Fruit fly (Drosophila melanogaster): Measurements from ENCODE around the gene CG13050.

The CG13050 gene

DNA sequence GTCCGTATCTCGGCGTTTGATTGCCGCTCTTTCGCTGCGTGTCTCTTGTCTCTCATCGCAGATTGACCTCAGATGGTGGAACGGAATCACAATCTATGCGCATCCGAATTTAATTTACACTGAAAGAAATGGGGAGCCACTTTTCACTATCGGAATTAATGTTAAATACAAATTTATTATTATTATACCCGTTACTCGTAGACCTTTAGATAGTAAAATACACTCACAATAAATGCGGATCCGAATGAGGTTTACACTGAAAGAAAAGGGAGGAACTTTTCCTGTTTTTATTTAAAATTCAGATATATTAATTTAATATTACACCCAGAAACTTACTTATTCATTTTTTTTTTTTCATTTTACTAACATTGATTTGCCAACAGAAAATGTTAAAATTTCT, 10.0 kb upstream of the CG13050 start (continued):
- no peak for TF ChIP-seq CG31365 (tag; optimal IDR thresholded peaks at IDR 0.05)
- no peak for TF ChIP-seq CG9609 (GFP tag; optimal IDR thresholded peaks at IDR 0.05)
- TF ChIP-seq CG2120 (GFP tag; optimal IDR thresholded peaks at IDR 0.05): no peak
- TF ChIP-seq Sry-β (GFP tag; optimal IDR thresholded peaks at IDR 0.05): no peak
- TF ChIP-seq CG17829 (tag; optimal IDR thresholded peaks at IDR 0.05): no peak
- no peak for TF ChIP-seq CG3065 (GFP tag; optimal IDR thresholded peaks at IDR 0.05)
- no peak for TF ChIP-seq CG5245 (GFP tag; optimal IDR thresholded peaks at IDR 0.05)
- no peak for TF ChIP-seq Six4 (GFP tag; optimal IDR thresholded peaks at IDR 0.05)
- TF ChIP-seq CG1529 (GFP tag; optimal IDR thresholded peaks at IDR 0.05): no peak
- 0 out of 3 replicates have a peak, but pooled peaks have one; percentile 16 for TF ChIP-seq Aef1 (GFP tag; IDR thresholded peaks at IDR 0.05)
- no peak for TF ChIP-seq NfI (GFP tag; optimal IDR thresholded peaks at IDR 0.05)
- peak in 1 of 2 experiments; percentile 38 for TF ChIP-seq dpn (GFP tag; optimal IDR thresholded peaks at IDR 0.05)
- no peak for TF ChIP-seq zfh2 (GFP tag; optimal IDR thresholded peaks at IDR 0.05)
- no peak for TF ChIP-seq Lpt (GFP tag; optimal IDR thresholded peaks at IDR 0.05)
- TF ChIP-seq nerfin-2 (GFP tag; IDR thresholded peaks at IDR 0.05; ENCODE audit: partially characterized antibody): no peak
- no peak for TF ChIP-seq CTCF (GFP tag; optimal IDR thresholded peaks at IDR 0.05)
- TF ChIP-seq BEAF-32 (GFP tag; optimal IDR thresholded peaks at IDR 0.05): no peak
- TF ChIP-seq gcm (GFP tag; optimal IDR thresholded peaks at IDR 0.05): no peak
- TF ChIP-seq Rfx (GFP tag; IDR thresholded peaks at IDR 0.05): peak; percentile 38; the same call in 1 of the 2 replicates
- TF ChIP-seq cato (GFP tag; optimal IDR thresholded peaks at IDR 0.05; ENCODE audit: borderline replicate concordance): no peak
- peak; percentile 24 for TF ChIP-seq Hr3 (GFP tag; optimal IDR thresholded peaks at IDR 0.05)
- no peak for TF ChIP-seq CG11456 (GFP tag; IDR thresholded peaks at IDR 0.05)
- no peak for TF ChIP-seq ems (GFP tag; optimal IDR thresholded peaks at IDR 0.05)
- no peak for TF ChIP-seq CrebB (tag; optimal IDR thresholded peaks at IDR 0.05)
- no peak for TF ChIP-seq CG1603 (tag; optimal IDR thresholded peaks at IDR 0.05)
- no peak for TF ChIP-seq MTF-1 (GFP tag; optimal IDR thresholded peaks at IDR 0.05; ENCODE audit: borderline replicate concordance)
- TF ChIP-seq gcm2 (GFP tag; optimal IDR thresholded peaks at IDR 0.05): no peak
- no peak for TF ChIP-seq Elba2 (GFP tag; optimal IDR thresholded peaks at IDR 0.05)
- TF ChIP-seq CG32772 (GFP tag; IDR thresholded peaks at IDR 0.05): 0 out of 2 replicates have a peak, but pooled peaks have one; percentile 25
- no peak for TF ChIP-seq sima (GFP tag; optimal IDR thresholded peaks at IDR 0.05)
- no peak for TF ChIP-seq cas (GFP tag; IDR thresholded peaks at IDR 0.05)
- TF ChIP-seq twi (tag; optimal IDR thresholded peaks at IDR 0.05): no peak
- TF ChIP-seq Chrac-16 (GFP tag; optimal IDR thresholded peaks at IDR 0.05): peak; percentile 9
- no peak for TF ChIP-seq Bgb (GFP tag; IDR thresholded peaks at IDR 0.05; ENCODE audit: partially characterized antibody)
- no peak for TF ChIP-seq Hr78 (GFP tag; optimal IDR thresholded peaks at IDR 0.05)
- no peak for TF ChIP-seq CG12236 (GFP tag; optimal IDR thresholded peaks at IDR 0.05)
- no peak for TF ChIP-seq CG2889 (GFP tag; IDR thresholded peaks at IDR 0.05)
- no peak for TF ChIP-seq CG16815 (GFP tag; optimal IDR thresholded peaks at IDR 0.05)
- TF ChIP-seq chm (GFP tag; IDR thresholded peaks at IDR 0.05): no peak
- no peak for TF ChIP-seq cad (GFP tag; optimal IDR thresholded peaks at IDR 0.05)
- no peak for TF ChIP-seq lilli (GFP tag; optimal IDR thresholded peaks at IDR 0.05)
- no peak for TF ChIP-seq gro (GFP tag; optimal IDR thresholded peaks at IDR 0.05)
- TF ChIP-seq CG4820 (GFP tag; optimal IDR thresholded peaks at IDR 0.05): no peak
- no peak for TF ChIP-seq CG10959 (GFP tag; IDR thresholded peaks at IDR 0.05)
- TF ChIP-seq CG10267 (tag; optimal IDR thresholded peaks at IDR 0.05): no peak
- TF ChIP-seq CG11560 (tag; IDR thresholded peaks at IDR 0.05): no peak
- no peak for TF ChIP-seq schlank (tag; optimal IDR thresholded peaks at IDR 0.05)
- TF ChIP-seq CG13296 (GFP tag; optimal IDR thresholded peaks at IDR 0.05): peak; percentile 39
- peak; percentile 25 for TF ChIP-seq CG9437 (GFP tag; optimal IDR thresholded peaks at IDR 0.05)
- no peak for TF ChIP-seq kah (GFP tag; optimal IDR thresholded peaks at IDR 0.05)
- TF ChIP-seq slbo (GFP tag; IDR thresholded peaks at IDR 0.05): peak; percentile 22; the same call in 1 of the 2 replicates
- no peak for TF ChIP-seq lov (optimal IDR thresholded peaks at IDR 0.05)
- no peak for TF ChIP-seq lov (GFP tag; IDR thresholded peaks at IDR 0.05)

Measured in whole organism, embryonic.